Worm (Caenorhabditis elegans) whole organism, late embryonic: ENCODE results near the gene T12B3.3.
A peak's percentile ranks its signal among the peaks of the same experiment; 100 is the strongest.

Source experiments
- F13H6.1 ChIP-seq: sonication (generic microtip); optimal IDR thresholded peaks from 2 replicates; lab custom pipeline; 2016; ENCODE audit warnings: missing genetic modification characterization, missing compliant biosample characterization
- K09A11.1 ChIP-seq: sonication (generic microtip); optimal IDR thresholded peaks from 2 replicates; lab custom pipeline; 2017; ENCODE audit warnings: antibody characterized with exemption, mild to moderate bottlenecking, missing genetic modification characterization, missing compliant biosample characterization; ENCODE audit not compliant: insufficient read depth
- Y22D7AL.16 ChIP-seq: sonication (generic microtip); optimal IDR thresholded peaks from 2 replicates; lab custom pipeline; 2016; ENCODE audit warnings: missing genetic modification characterization, missing compliant biosample characterization
- ceh-14 ChIP-seq: sonication (generic microtip); optimal IDR thresholded peaks from 2 replicates; lab custom pipeline; 2016; ENCODE audit warnings: missing genotype, missing genetic modification characterization, missing compliant biosample characterization
- ceh-18 ChIP-seq: sonication (generic microtip); optimal IDR thresholded peaks from 2 replicates; lab custom pipeline; 2016; ENCODE audit warnings: missing genetic modification characterization, missing compliant biosample characterization
- ceh-2 ChIP-seq: sonication (generic microtip); optimal IDR thresholded peaks from 2 replicates; lab custom pipeline; 2016; ENCODE audit warnings: missing genotype, missing genetic modification characterization, missing compliant biosample characterization
- ceh-30 ChIP-seq: fragments of 150-350 bp; optimal IDR thresholded peaks from 2 replicates; lab custom pipeline; 2014; ENCODE audit warnings: missing biosample characterization, missing genetic modification characterization
- ceh-31 ChIP-seq: sonication (generic microtip); optimal IDR thresholded peaks from 2 replicates; lab custom pipeline; 2016; ENCODE audit warnings: missing genetic modification characterization, missing compliant biosample characterization
- ceh-34 ChIP-seq: sonication (generic microtip); optimal IDR thresholded peaks from 2 replicates; lab custom pipeline; 2016; ENCODE audit warnings: mild to moderate bottlenecking, missing genetic modification characterization, missing compliant biosample characterization
- ceh-45 ChIP-seq: fragments of 200-800 bp; sonication (Bioruptor generic); IDR thresholded peaks from 2 replicates; pipeline ENCODE4 v1.3.6; 2022; ENCODE audit warnings: missing genetic modification reagents, missing genetic modification characterization, missing compliant biosample characterization
- dve-1 ChIP-seq: sonication (generic microtip); optimal IDR thresholded peaks from 2 replicates; lab custom pipeline; 2017; ENCODE audit warnings: antibody characterized with exemption, mild to moderate bottlenecking, missing genetic modification characterization, missing compliant biosample characterization
- elt-2 ChIP-seq: sonication (generic microtip); optimal IDR thresholded peaks from 2 replicates; lab custom pipeline; 2016; ENCODE audit warnings: missing genetic modification reagents, missing genetic modification characterization, missing compliant biosample characterization
- fax-1 ChIP-seq: sonication (generic microtip); optimal IDR thresholded peaks from 2 replicates; lab custom pipeline; 2016; ENCODE audit warnings: missing genotype, missing genetic modification characterization, missing compliant biosample characterization
- fkh-10 ChIP-seq: fragments of 150-350 bp; optimal IDR thresholded peaks from 2 replicates; lab custom pipeline; 2014; ENCODE audit warnings: missing biosample characterization, missing genetic modification reagents, missing genetic modification characterization
- hlh-13 ChIP-seq: fragments of 200-800 bp; sonication (Bioruptor generic); optimal IDR thresholded peaks from 2 replicates; lab custom pipeline; 2018; ENCODE audit warnings: mild to moderate bottlenecking, missing genetic modification characterization, missing compliant biosample characterization
- lin-11 ChIP-seq: fragments of 200-800 bp; sonication (Bioruptor generic); optimal IDR thresholded peaks from 2 replicates; lab custom pipeline; 2018; ENCODE audit warnings: mild to moderate bottlenecking, missing genetic modification characterization, missing compliant biosample characterization
- madf-2 ChIP-seq: sonication (generic microtip); optimal IDR thresholded peaks from 2 replicates; lab custom pipeline; 2017; ENCODE audit warnings: missing genetic modification characterization, missing compliant biosample characterization
- nfya-1 ChIP-seq: sonication (generic microtip); optimal IDR thresholded peaks from 2 replicates; lab custom pipeline; 2017; ENCODE audit warnings: missing genetic modification characterization, mild to moderate bottlenecking, missing compliant biosample characterization, antibody characterized with exemption, moderate library complexity
- npax-4 ChIP-seq: sonication (generic microtip); optimal IDR thresholded peaks from 2 replicates; lab custom pipeline; 2016; ENCODE audit warnings: missing genetic modification characterization, missing compliant biosample characterization
- pat-9 ChIP-seq: fragments of 200-800 bp; sonication (Bioruptor generic); optimal IDR thresholded peaks from 2 replicates; lab custom pipeline; 2018; ENCODE audit warnings: mild to moderate bottlenecking, missing genetic modification characterization, moderate library complexity, missing compliant biosample characterization
- pax-1 ChIP-seq: fragments of 150-350 bp; optimal IDR thresholded peaks from 2 replicates; lab custom pipeline; 2014; ENCODE audit warnings: missing biosample characterization, missing genetic modification characterization
- pha-2 ChIP-seq: sonication (generic microtip); optimal IDR thresholded peaks from 2 replicates; lab custom pipeline; 2017; ENCODE audit warnings: mild to moderate bottlenecking, missing genetic modification characterization, missing compliant biosample characterization
- pha-4 ChIP-seq: fragments of 150-350 bp; optimal IDR thresholded peaks from 2 replicates; lab custom pipeline; 2018; ENCODE audit warnings: missing biosample characterization, missing genetic modification reagents, missing genetic modification characterization
- pqm-1 ChIP-seq: sonication (generic microtip); optimal IDR thresholded peaks from 2 replicates; lab custom pipeline; 2016; ENCODE audit warnings: missing genetic modification characterization, missing compliant biosample characterization
- ref-2 ChIP-seq: sonication (generic microtip); optimal IDR thresholded peaks from 2 replicates; lab custom pipeline; 2016; ENCODE audit warnings: missing genetic modification characterization, missing compliant biosample characterization
- sox-4 ChIP-seq: sonication (generic microtip); optimal IDR thresholded peaks from 2 replicates; lab custom pipeline; 2017; ENCODE audit warnings: mild to moderate bottlenecking, missing genetic modification characterization, inconsistent platforms, missing compliant biosample characterization
- tbx-2 ChIP-seq: sonication (generic microtip); optimal IDR thresholded peaks from 2 replicates; lab custom pipeline; 2016; ENCODE audit warnings: missing genetic modification characterization, missing compliant biosample characterization
- tbx-7 ChIP-seq: sonication (generic microtip); optimal IDR thresholded peaks from 2 replicates; lab custom pipeline; 2016; ENCODE audit warnings: missing genotype, missing genetic modification characterization, missing compliant biosample characterization
- ttx-3 ChIP-seq: sonication (generic microtip); optimal IDR thresholded peaks from 2 replicates; lab custom pipeline; 2016; ENCODE audit warnings: missing genetic modification reagents, missing genetic modification characterization, missing compliant biosample characterization
- unc-42 ChIP-seq: sonication (generic microtip); optimal IDR thresholded peaks from 2 replicates; lab custom pipeline; 2016; ENCODE audit warnings: missing genotype, missing genetic modification characterization, missing compliant biosample characterization
- zip-5 ChIP-seq: sonication (generic microtip); optimal IDR thresholded peaks from 2 replicates; lab custom pipeline; 2016; ENCODE audit warnings: missing genetic modification characterization, missing compliant biosample characterization

Gene T12B3.3

ce11 chrIV:7388843-7389242 is 13.9 kb downstream of the T12B3.3 start, which contains the start of gene mob-3:
mob-3 (minus strand) TSS chrIV:7388943.
- TF ChIP-seq madf-2, result no peak
- TF ChIP-seq tbx-2, result no peak
- TF ChIP-seq nfya-1 (tag; lab: Kevin White, UChicago), result no peak
- TF ChIP-seq Y22D7AL.16 (tag; lab: Kevin White, UChicago), result no peak
- TF ChIP-seq, all 69 proteins: peak for 0

ce11 chrIV:7389719-7390118 is 14.8 kb downstream of the T12B3.3 start:
- TF ChIP-seq ceh-45, result no peak
- TF ChIP-seq ceh-34 (tag; lab: Kevin White, UChicago), result no peak
- TF ChIP-seq ref-2 (tag; lab: Kevin White, UChicago), result no peak
- TF ChIP-seq dve-1, result no peak
- TF ChIP-seq ttx-3 (tag; lab: Kevin White, UChicago), result no peak
- TF ChIP-seq ceh-31 (tag; lab: Kevin White, UChicago), result no peak
- no peak for TF ChIP-seq tbx-7 (tag; lab: Kevin White, UChicago)
- no peak for TF ChIP-seq hlh-13 (GFP tag; lab: Kevin White, UChicago)
- no peak for TF ChIP-seq pax-1 (tag; lab: Kevin White, UChicago)
- no peak for TF ChIP-seq F13H6.1 (tag; lab: Kevin White, UChicago)
- TF ChIP-seq ceh-30 (tag; lab: Kevin White, UChicago), result no peak

- TF ChIP-seq unc-42 (tag; lab: Kevin White, UChicago) (peak; percentile 27), ceh-18 (tag; lab: Kevin White, UChicago) (peak; percentile 73), fax-1 (tag; lab: Kevin White, UChicago) (no peak), ceh-30 (tag; lab: Kevin White, UChicago) (no peak), ceh-31 (tag; lab: Kevin White, UChicago) (peak; percentile 16), elt-2 (no peak), lin-11 (tag; lab: Kevin White, UChicago) (no peak), ceh-2 (no peak), nfya-1 (tag; lab: Kevin White, UChicago) (no peak), ceh-14 (tag; lab: Kevin White, UChicago) (peak; percentile 13)
Observed at ce11 chrIV:7390126-7390766, 15.3 kb downstream of the T12B3.3 start.

ce11 chrIV:7391534-7392343 is 16.8 kb downstream of the T12B3.3 start:
- TF ChIP-seq unc-42 (tag; lab: Kevin White, UChicago) (peak; percentile 50), ceh-18 (tag; lab: Kevin White, UChicago) (peak; percentile 2), pqm-1 (tag; lab: Kevin White, UChicago) (no peak)

ce11 chrIV:7393700-7394099 is 18.8 kb downstream of the T12B3.3 start, which contains the start of gene pitr-1:
pitr-1 (plus strand) TSS chrIV:7394085.
- TF ChIP-seq pat-9 (no peak), pha-2 (tag; lab: Kevin White, UChicago) (no peak), sox-4 (tag; lab: Kevin White, UChicago) (no peak), K09A11.1 (tag; lab: Kevin White, UChicago) (no peak), elt-2 (peak; percentile 60)

ce11 chrIV:7397507-7397906 is 22.6 kb downstream of the T12B3.3 start:
- TF ChIP-seq pha-4 (tag; lab: Kevin White, UChicago) (no peak), npax-4 (tag; lab: Kevin White, UChicago) (no peak), zip-5 (no peak), elt-2 (no peak), fkh-10 (no peak), ref-2 (tag; lab: Kevin White, UChicago) (no peak)
